Worm (Caenorhabditis elegans) whole organism, late embryonic: ENCODE measurements around the gene K08E7.4.

Experiments
- K09A11.1 ChIP-seq: sonication (generic microtip); optimal IDR thresholded peaks from 2 replicates; lab custom pipeline; 2017; ENCODE audit warnings: antibody characterized with exemption, mild to moderate bottlenecking, missing genetic modification characterization, missing compliant biosample characterization; ENCODE audit not compliant: insufficient read depth
- ama-1 ChIP-seq: fragments of 150-350 bp; optimal IDR thresholded peaks from 2 replicates; lab custom pipeline; 2014
- ceh-14 ChIP-seq: sonication (generic microtip); optimal IDR thresholded peaks from 2 replicates; lab custom pipeline; 2016; ENCODE audit warnings: missing genotype, missing genetic modification characterization, missing compliant biosample characterization
- ceh-22 ChIP-seq: sonication (generic microtip); optimal IDR thresholded peaks from 2 replicates; lab custom pipeline; 2017; ENCODE audit warnings: missing biosample characterization, missing genetic modification characterization
- ets-4 ChIP-seq: sonication (generic microtip); optimal IDR thresholded peaks from 2 replicates; lab custom pipeline; 2016; ENCODE audit warnings: missing genetic modification characterization, missing compliant biosample characterization
- hlh-30 ChIP-seq: sonication (generic microtip); optimal IDR thresholded peaks from 2 replicates; lab custom pipeline; 2017; ENCODE audit warnings: antibody characterized with exemption, missing genetic modification characterization, missing compliant biosample characterization; ENCODE audit not compliant: insufficient read depth
- pha-2 ChIP-seq: sonication (generic microtip); optimal IDR thresholded peaks from 2 replicates; lab custom pipeline; 2017; ENCODE audit warnings: mild to moderate bottlenecking, missing genetic modification characterization, missing compliant biosample characterization
- pqm-1 ChIP-seq: sonication (generic microtip); optimal IDR thresholded peaks from 2 replicates; lab custom pipeline; 2016; ENCODE audit warnings: missing genetic modification characterization, missing compliant biosample characterization
- sox-4 ChIP-seq: sonication (generic microtip); optimal IDR thresholded peaks from 2 replicates; lab custom pipeline; 2017; ENCODE audit warnings: mild to moderate bottlenecking, missing genetic modification characterization, inconsistent platforms, missing compliant biosample characterization
- unc-55 ChIP-seq: sonication (generic microtip); optimal IDR thresholded peaks from 2 replicates; lab custom pipeline; 2017; ENCODE audit warnings: missing biosample characterization, missing genetic modification reagents, missing genetic modification characterization

DNA sequence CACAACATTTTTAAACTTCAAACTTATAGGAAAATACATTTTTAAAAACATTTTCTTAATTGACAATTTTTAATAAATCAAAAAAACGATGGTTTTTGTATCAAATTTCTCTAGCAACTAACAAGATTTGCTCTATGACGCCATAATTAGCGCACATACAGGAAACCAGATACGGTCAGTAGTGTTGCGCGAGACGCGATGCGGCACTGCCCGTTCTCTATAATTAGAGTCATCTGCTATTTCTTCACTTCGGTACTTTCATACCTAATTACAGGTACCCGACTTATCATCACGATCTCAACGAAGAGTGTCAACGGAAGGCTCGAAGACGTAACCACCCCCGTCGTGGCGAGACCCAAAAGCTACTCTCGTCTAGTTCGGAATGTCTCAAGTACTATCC is 26.3 kb downstream of the K08E7.4 start:
- TF ChIP-seq ceh-22 (tag; lab: Kevin White, UChicago) = no peak
- TF ChIP-seq sox-4 = no peak
- no peak for TF ChIP-seq ceh-14 (tag; lab: Kevin White, UChicago)
- TF ChIP-seq pqm-1 (tag; lab: Kevin White, UChicago) = no peak
- no peak for TF ChIP-seq hlh-30
- no peak for TF ChIP-seq unc-55 (GFP tag; lab: Kevin White, UChicago)
- TF ChIP-seq K09A11.1 = no peak
- no peak for TF ChIP-seq ama-1 (lab: Kevin White, UChicago)
- TF ChIP-seq pha-2 = no peak
- no peak for TF ChIP-seq ets-4
